Fruit fly (Drosophila melanogaster) whole organism, pupa: Measurements from ENCODE around the gene CG12640.

Experiments
- D1 ChIP-seq: fragments of 200-800 bp; sonication (Bioruptor generic); optimal IDR thresholded peaks from 2 replicates; lab custom pipeline; 2018; ENCODE audit warnings: missing biosample characterization, mild to moderate bottlenecking, missing genetic modification characterization, moderate library complexity
- gl ChIP-seq: fragments of 200-800 bp; sonication (Bioruptor generic); optimal IDR thresholded peaks from 2 replicates; lab custom pipeline; 2018; ENCODE audit warnings: missing biosample characterization, mild to moderate bottlenecking, missing genetic modification characterization

DNA sequence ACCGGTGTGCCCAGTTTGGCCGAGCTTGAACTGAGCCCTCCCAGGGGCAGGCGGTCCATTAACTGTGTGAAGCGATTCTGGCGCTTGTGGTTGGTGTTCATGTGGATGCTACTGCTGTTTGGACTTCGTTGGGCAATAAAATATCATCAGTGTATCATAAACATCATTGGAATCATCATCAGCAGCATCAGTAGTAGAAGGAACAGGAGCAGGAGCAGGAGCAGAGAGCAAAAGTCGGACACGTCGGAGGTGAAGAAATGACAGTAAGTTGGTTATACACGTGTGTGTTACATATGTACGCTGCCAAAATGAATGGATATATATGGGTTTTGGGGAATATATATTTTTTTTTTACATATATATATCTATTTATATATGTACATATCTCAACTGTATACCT lies at the start of gene CG12640:
- TF ChIP-seq D1 (tag; lab: Kevin White, UChicago) (no peak), gl (tag; lab: Kevin White, UChicago) (no peak)
